Worm (Caenorhabditis elegans): ENCODE data around the gene T12D8.10.

Gene T12D8.10

DNA sequence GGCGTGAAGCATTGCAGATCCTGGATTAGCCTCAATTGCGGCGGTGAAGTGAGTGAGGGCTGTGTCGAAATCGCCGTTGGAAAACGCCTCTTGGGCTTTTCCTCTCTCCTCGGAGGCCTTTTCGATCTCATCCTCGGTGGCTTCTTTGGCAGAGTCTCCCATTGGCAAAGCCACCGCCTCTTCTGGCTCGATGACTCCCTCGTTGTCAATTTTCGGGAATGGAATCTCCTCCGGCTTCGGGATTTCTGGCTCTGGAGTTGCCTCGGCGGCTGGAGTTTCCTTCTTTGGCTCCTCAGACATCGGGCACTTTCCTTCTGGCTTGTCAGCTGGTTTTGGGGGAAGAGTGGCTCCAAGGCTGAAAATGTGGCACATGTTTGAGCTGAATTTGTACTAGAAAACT lies 20.4 kb downstream of the T12D8.10 start:
- TF ChIP-seq B0310.2 (tag; optimal IDR thresholded peaks at IDR 0.05) (no peak), pes-1 (GFP tag; IDR thresholded peaks at IDR 0.05) (no peak), aly-1 (tag; optimal IDR thresholded peaks at IDR 0.05) (no peak), hmg-4 (GFP tag; optimal IDR thresholded peaks at IDR 0.05) (no peak), tbx-37 (GFP tag; conservative IDR thresholded peaks at IDR 0.05) (no peak), sea-1 (GFP tag; conservative IDR thresholded peaks at IDR 0.05) (0 out of 2 replicates have a peak, but pooled peaks have one; percentile 22)

- no peak for TF ChIP-seq ets-7 (tag; optimal IDR thresholded peaks at IDR 0.05)
- no peak for TF ChIP-seq tra-4 (tag; optimal IDR thresholded peaks at IDR 0.05)
- TF ChIP-seq tbx-37 (GFP tag; conservative IDR thresholded peaks at IDR 0.05), result no peak
- TF ChIP-seq F13C5.2 (tag; optimal IDR thresholded peaks at IDR 0.05), result no peak
- no peak for TF ChIP-seq flt-1 (GFP tag; IDR thresholded peaks at IDR 0.05)
- TF ChIP-seq scrt-1 (GFP tag; IDR thresholded peaks at IDR 0.05), result no peak
- no peak for TF ChIP-seq ceh-13 (GFP tag; optimal IDR thresholded peaks at IDR 0.05)
Measured at ce11 chrIII:13621012-13621411, 21.1 kb downstream of the T12D8.10 start.

DNA sequence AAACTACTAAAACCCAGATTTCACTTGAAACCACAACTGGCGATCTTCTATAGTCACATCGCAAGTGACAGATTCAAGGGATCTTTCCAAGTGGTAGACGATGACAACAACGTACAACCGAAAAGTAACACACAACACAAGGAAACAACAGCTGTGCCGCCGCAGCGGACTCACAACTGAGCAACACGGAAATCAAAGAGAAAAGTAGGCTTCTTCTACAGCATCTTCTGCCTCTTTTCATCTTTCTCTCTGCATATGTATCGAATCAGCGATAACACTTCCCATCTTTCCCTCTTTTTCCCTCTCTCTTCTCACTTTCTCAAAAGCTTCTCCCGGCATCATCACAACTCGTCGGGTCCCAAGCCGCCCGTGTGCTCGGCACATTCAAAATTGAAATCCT lies 25.3 kb downstream of the T12D8.10 start, which contains the start of gene T12D8.9:
TSS of gene T12D8.9 (plus strand) at position 312 of the 400 bp plus-strand sequence.
- TF ChIP-seq pes-1 (GFP tag; IDR thresholded peaks at IDR 0.05), result no peak
- no peak for TF ChIP-seq hnd-1 (tag; optimal IDR thresholded peaks at IDR 0.05)
- TF ChIP-seq B0310.2 (tag; optimal IDR thresholded peaks at IDR 0.05), result no peak
- TF ChIP-seq scrt-1 (GFP tag; IDR thresholded peaks at IDR 0.05), result no peak
- no peak for TF ChIP-seq ets-7 (tag; optimal IDR thresholded peaks at IDR 0.05)
- TF ChIP-seq aly-1 (tag; optimal IDR thresholded peaks at IDR 0.05), result no peak
- no peak for TF ChIP-seq tbx-37 (GFP tag; conservative IDR thresholded peaks at IDR 0.05)
- TF ChIP-seq hmg-4 (GFP tag; optimal IDR thresholded peaks at IDR 0.05), result no peak
- no peak for TF ChIP-seq hmbx-1 (tag; optimal IDR thresholded peaks at IDR 0.05)
- TF ChIP-seq ceh-36 (tag; optimal IDR thresholded peaks at IDR 0.05), result no peak
- no peak for TF ChIP-seq ceh-13 (GFP tag; optimal IDR thresholded peaks at IDR 0.05)
- TF ChIP-seq flt-1 (GFP tag; IDR thresholded peaks at IDR 0.05), result no peak
- no peak for TF ChIP-seq tra-4 (tag; optimal IDR thresholded peaks at IDR 0.05)
- TF ChIP-seq ama-1 (optimal IDR thresholded peaks at IDR 0.05), result no peak
- TF ChIP-seq sea-1 (GFP tag; conservative IDR thresholded peaks at IDR 0.05), result no peak
- TF ChIP-seq tbx-11 (GFP tag; IDR thresholded peaks at IDR 0.05), result no peak
- TF ChIP-seq F13C5.2 (tag; optimal IDR thresholded peaks at IDR 0.05), result no peak

- TF ChIP-seq B0310.2 (tag; optimal IDR thresholded peaks at IDR 0.05) (no peak), hmg-4 (GFP tag; optimal IDR thresholded peaks at IDR 0.05) (peak; percentile 21)
Measured at ce11 chrIII:13615530-13615929, 26.6 kb downstream of the T12D8.10 start.

- TF ChIP-seq ama-1 (optimal IDR thresholded peaks at IDR 0.05) (no peak), scrt-1 (GFP tag; IDR thresholded peaks at IDR 0.05) (no peak), F13C5.2 (tag; optimal IDR thresholded peaks at IDR 0.05) (no peak), sea-1 (GFP tag; conservative IDR thresholded peaks at IDR 0.05) (no peak), flt-1 (GFP tag; IDR thresholded peaks at IDR 0.05) (no peak), hnd-1 (tag; optimal IDR thresholded peaks at IDR 0.05) (no peak), ets-7 (tag; optimal IDR thresholded peaks at IDR 0.05) (no peak), B0310.2 (tag; optimal IDR thresholded peaks at IDR 0.05) (no peak)
Measured at ce11 chrIII:13614751-13615150, 27.4 kb downstream of the T12D8.10 start.

ce11 chrIII:13614206-13614605 lies 27.9 kb downstream of the T12D8.10 start:
- no peak for TF ChIP-seq B0310.2 (tag; optimal IDR thresholded peaks at IDR 0.05)
- TF ChIP-seq tbx-11 (GFP tag; IDR thresholded peaks at IDR 0.05), result no peak
- no peak for TF ChIP-seq ets-7 (tag; optimal IDR thresholded peaks at IDR 0.05)
- no peak for TF ChIP-seq ama-1 (optimal IDR thresholded peaks at IDR 0.05)
- TF ChIP-seq hmbx-1 (tag; optimal IDR thresholded peaks at IDR 0.05), result no peak
- no peak for TF ChIP-seq ceh-13 (GFP tag; optimal IDR thresholded peaks at IDR 0.05)
- no peak for TF ChIP-seq hnd-1 (tag; optimal IDR thresholded peaks at IDR 0.05)

ce11 chrIII:13607833-13608232 lies 34.3 kb downstream of the T12D8.10 start, which contains the start of gene shpk-1:
shpk-1 (plus strand) TSS chrIII:13608020.
- TF ChIP-seq flt-1 (GFP tag; IDR thresholded peaks at IDR 0.05) (no peak), hmg-4 (GFP tag; optimal IDR thresholded peaks at IDR 0.05) (no peak), tbx-11 (GFP tag; IDR thresholded peaks at IDR 0.05) (no peak), B0310.2 (tag; optimal IDR thresholded peaks at IDR 0.05) (no peak), ceh-13 (GFP tag; optimal IDR thresholded peaks at IDR 0.05) (no peak), sea-1 (GFP tag; conservative IDR thresholded peaks at IDR 0.05) (no peak), ama-1 (optimal IDR thresholded peaks at IDR 0.05) (no peak)

- TF ChIP-seq hmbx-1 (tag; optimal IDR thresholded peaks at IDR 0.05), result no peak
- no peak for TF ChIP-seq B0310.2 (tag; optimal IDR thresholded peaks at IDR 0.05)
- TF ChIP-seq pes-1 (GFP tag; IDR thresholded peaks at IDR 0.05), result no peak
- TF ChIP-seq tbx-37 (GFP tag; conservative IDR thresholded peaks at IDR 0.05), result no peak
- no peak for TF ChIP-seq hnd-1 (tag; optimal IDR thresholded peaks at IDR 0.05)
- no peak for TF ChIP-seq ceh-36 (tag; optimal IDR thresholded peaks at IDR 0.05)
- no peak for TF ChIP-seq hmg-4 (GFP tag; optimal IDR thresholded peaks at IDR 0.05)
- TF ChIP-seq flt-1 (GFP tag; IDR thresholded peaks at IDR 0.05), result no peak
- TF ChIP-seq ceh-13 (GFP tag; optimal IDR thresholded peaks at IDR 0.05), result no peak
- TF ChIP-seq tra-4 (tag; optimal IDR thresholded peaks at IDR 0.05), result no peak
- TF ChIP-seq scrt-1 (GFP tag; IDR thresholded peaks at IDR 0.05), result no peak
- no peak for TF ChIP-seq sea-1 (GFP tag; conservative IDR thresholded peaks at IDR 0.05)
- TF ChIP-seq F13C5.2 (tag; optimal IDR thresholded peaks at IDR 0.05), result no peak
- no peak for TF ChIP-seq ama-1 (optimal IDR thresholded peaks at IDR 0.05)
- no peak for TF ChIP-seq tbx-11 (GFP tag; IDR thresholded peaks at IDR 0.05)
- TF ChIP-seq ets-7 (tag; optimal IDR thresholded peaks at IDR 0.05), result no peak
- no peak for TF ChIP-seq aly-1 (tag; optimal IDR thresholded peaks at IDR 0.05)
Measured at ce11 chrIII:13606865-13607264, 35.3 kb downstream of the T12D8.10 start.

All from whole organism, early embryonic.